Fruit fly (Drosophila melanogaster): Measurements from ENCODE around the gene CG34133.

dm6 chr3R:29891183-29891582 is 22.0 kb downstream of the CG34133 start:
- TF ChIP-seq salr (GFP tag; optimal IDR thresholded peaks at IDR 0.05) (no peak), fd59A (GFP tag; optimal IDR thresholded peaks at IDR 0.05) (no peak), CG31627 (GFP tag; optimal IDR thresholded peaks at IDR 0.05) (no peak)
